Worm (Caenorhabditis elegans): Measurements from ENCODE around the gene K02F6.6.
"Not testable (repeated sequence)": the region's sequence is repeated elsewhere in the genome, so short reads cannot be mapped to it uniquely, and the experiment has no call there.

ce11 chrII:2556388-2556787 is 25.8 kb downstream of the K02F6.6 start:
- not testable (repeated sequence) for TF ChIP-seq nhr-41 (GFP tag; IDR thresholded peaks at IDR 0.05); ceh-28 (tag; optimal IDR thresholded peaks at IDR 0.05); lin-29 (GFP tag; IDR thresholded peaks at IDR 0.05); F26F4.8 (GFP tag; conservative IDR thresholded peaks at IDR 0.05); aly-2 (tag; optimal IDR thresholded peaks at IDR 0.05); Y105C5A.15 (GFP tag; IDR thresholded peaks at IDR 0.05); daf-12 (tag; optimal IDR thresholded peaks at IDR 0.05)
- 0 out of 2 replicates have a peak, but pooled peaks have one; percentile 8 for TF ChIP-seq ctbp-1 (GFP tag; IDR thresholded peaks at IDR 0.05)
